Worm (Caenorhabditis elegans): ENCODE data around the gene T07E3.2.
A peak's percentile ranks its signal among the peaks of the same experiment; 100 is the strongest.

T07E3.2 gene

DNA sequence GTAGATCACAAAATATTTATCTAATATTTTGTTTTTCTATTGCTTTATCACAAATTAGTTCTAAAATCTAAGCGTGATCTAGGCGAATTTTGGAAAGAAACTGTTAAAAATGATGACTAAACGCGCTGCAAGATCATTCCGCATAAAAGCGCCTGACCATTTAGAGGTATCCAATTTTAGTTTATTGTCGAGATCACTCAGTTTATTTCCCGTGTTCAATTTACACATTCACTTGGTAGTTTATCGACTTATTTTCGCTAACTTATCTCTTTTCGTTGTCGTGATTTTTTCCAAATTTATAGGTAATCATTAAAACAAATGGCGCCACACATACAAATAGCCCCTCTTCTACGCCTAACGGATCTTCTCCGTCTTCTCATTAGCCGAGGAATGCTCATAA is at the start of gene T07E3.2:
Gene T07E3.2, plus strand, starts transcription at position 301 of the 400 bp plus-strand sequence.
- no peak for TF ChIP-seq tra-4 (tag; optimal IDR thresholded peaks at IDR 0.05)
- TF ChIP-seq ceh-36 (tag; optimal IDR thresholded peaks at IDR 0.05), result no peak
- no peak for TF ChIP-seq pes-1 (GFP tag; IDR thresholded peaks at IDR 0.05)
- TF ChIP-seq B0310.2 (tag; optimal IDR thresholded peaks at IDR 0.05), result no peak
- no peak for TF ChIP-seq sea-1 (GFP tag; conservative IDR thresholded peaks at IDR 0.05)
- TF ChIP-seq F13C5.2 (tag; optimal IDR thresholded peaks at IDR 0.05), result no peak
- no peak for TF ChIP-seq hmg-4 (GFP tag; optimal IDR thresholded peaks at IDR 0.05)
- no peak for TF ChIP-seq ama-1 (optimal IDR thresholded peaks at IDR 0.05)
- no peak for TF ChIP-seq ceh-13 (GFP tag; optimal IDR thresholded peaks at IDR 0.05)
- TF ChIP-seq hmbx-1 (tag; optimal IDR thresholded peaks at IDR 0.05), result no peak
- no peak for TF ChIP-seq scrt-1 (GFP tag; IDR thresholded peaks at IDR 0.05)
- TF ChIP-seq tbx-11 (GFP tag; IDR thresholded peaks at IDR 0.05), result no peak
- no peak for TF ChIP-seq aly-1 (tag; optimal IDR thresholded peaks at IDR 0.05)
- TF ChIP-seq flt-1 (GFP tag; IDR thresholded peaks at IDR 0.05), result no peak
- TF ChIP-seq tbx-37 (GFP tag; conservative IDR thresholded peaks at IDR 0.05), result no peak
- no peak for TF ChIP-seq hnd-1 (tag; optimal IDR thresholded peaks at IDR 0.05)
- no peak for TF ChIP-seq ets-7 (tag; optimal IDR thresholded peaks at IDR 0.05)

DNA sequence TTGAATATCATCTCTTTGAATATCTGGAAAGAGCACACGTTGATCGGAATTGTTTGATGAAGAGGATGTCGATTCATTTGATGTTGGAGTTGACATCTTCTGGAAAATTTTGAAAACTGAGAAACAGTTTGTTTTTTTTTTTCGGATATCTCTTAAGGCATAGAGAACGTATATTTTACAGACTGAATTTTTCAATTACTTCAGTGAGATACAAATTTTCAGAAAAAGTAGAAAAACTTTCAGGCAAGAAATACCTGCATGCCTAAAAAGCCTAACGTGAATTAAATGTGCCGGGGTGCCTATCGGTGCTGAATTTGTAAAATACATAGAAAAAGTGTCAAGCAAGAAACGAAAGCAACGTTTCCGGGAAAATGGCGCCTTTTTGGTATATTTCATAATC is 49.8 kb upstream of the T07E3.2 start, which contains the start of gene zak-1:
Gene zak-1, minus strand, starts transcription at position 101 of the 400 bp plus-strand sequence.
- no peak for TF ChIP-seq F13C5.2 (tag; optimal IDR thresholded peaks at IDR 0.05)
- TF ChIP-seq B0310.2 (tag; optimal IDR thresholded peaks at IDR 0.05), result no peak
- no peak for TF ChIP-seq tra-4 (tag; optimal IDR thresholded peaks at IDR 0.05)
- TF ChIP-seq tbx-11 (GFP tag; IDR thresholded peaks at IDR 0.05), result no peak
- no peak for TF ChIP-seq ceh-36 (tag; optimal IDR thresholded peaks at IDR 0.05)
- no peak for TF ChIP-seq sea-1 (GFP tag; conservative IDR thresholded peaks at IDR 0.05)

DNA sequence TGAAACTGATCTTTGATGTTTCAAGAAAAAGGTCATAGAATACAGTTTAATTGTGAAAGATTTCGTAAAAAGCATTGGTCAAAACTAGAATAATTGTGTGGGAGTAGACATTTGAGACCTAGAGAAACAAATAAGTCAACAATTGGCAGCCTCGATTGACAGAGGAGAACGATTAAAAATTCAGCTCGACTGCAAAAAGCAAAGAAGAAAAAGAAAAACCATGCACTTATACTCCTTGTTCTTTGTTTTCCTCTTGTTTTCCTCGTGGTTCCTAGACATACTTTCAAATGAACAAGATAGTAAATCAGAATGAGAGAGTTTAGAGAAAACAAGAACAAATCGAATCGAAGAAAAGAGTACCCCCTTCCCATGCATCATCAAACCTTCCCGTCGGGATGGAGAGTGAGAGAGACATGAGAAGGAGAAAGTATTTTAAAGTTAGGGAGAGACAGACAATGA is 49.1 kb upstream of the T07E3.2 start:
- TF ChIP-seq ama-1 (optimal IDR thresholded peaks at IDR 0.05) (no peak), pes-1 (GFP tag; IDR thresholded peaks at IDR 0.05) (no peak), tra-4 (tag; optimal IDR thresholded peaks at IDR 0.05) (no peak), ceh-13 (GFP tag; optimal IDR thresholded peaks at IDR 0.05) (no peak), flt-1 (GFP tag; IDR thresholded peaks at IDR 0.05) (no peak), ceh-36 (tag; optimal IDR thresholded peaks at IDR 0.05) (no peak), tbx-11 (GFP tag; IDR thresholded peaks at IDR 0.05) (no peak), F13C5.2 (tag; optimal IDR thresholded peaks at IDR 0.05) (no peak), hnd-1 (tag; optimal IDR thresholded peaks at IDR 0.05) (no peak)

DNA sequence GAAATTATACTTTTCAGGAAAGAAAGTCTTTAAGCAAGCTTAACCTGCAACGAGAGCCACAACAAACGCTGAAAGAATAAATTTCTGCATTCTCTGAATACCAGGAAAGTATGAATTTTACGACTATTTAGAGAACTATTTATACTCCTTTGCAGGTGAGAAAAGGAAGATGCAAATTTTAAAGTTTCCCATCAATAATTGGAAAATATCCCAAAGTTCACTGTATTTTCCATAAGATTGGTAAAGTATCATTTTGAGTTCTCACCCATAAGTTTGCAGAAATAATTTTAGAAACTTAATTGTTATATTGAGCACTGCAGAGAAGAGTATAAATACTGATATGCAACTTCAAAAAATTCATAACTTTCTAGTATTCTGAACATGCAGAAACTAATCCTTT is 47.0 kb upstream of the T07E3.2 start, which contains the start of gene clec-158:
Gene clec-158, minus strand, starts transcription at position 101 of the 400 bp plus-strand sequence.
- TF ChIP-seq hmg-4 (GFP tag; optimal IDR thresholded peaks at IDR 0.05) (no peak), F13C5.2 (tag; optimal IDR thresholded peaks at IDR 0.05) (no peak), B0310.2 (tag; optimal IDR thresholded peaks at IDR 0.05) (no peak), flt-1 (GFP tag; IDR thresholded peaks at IDR 0.05) (no peak), tra-4 (tag; optimal IDR thresholded peaks at IDR 0.05) (no peak), tbx-11 (GFP tag; IDR thresholded peaks at IDR 0.05) (no peak), pes-1 (GFP tag; IDR thresholded peaks at IDR 0.05) (no peak), ceh-36 (tag; optimal IDR thresholded peaks at IDR 0.05) (no peak)

DNA sequence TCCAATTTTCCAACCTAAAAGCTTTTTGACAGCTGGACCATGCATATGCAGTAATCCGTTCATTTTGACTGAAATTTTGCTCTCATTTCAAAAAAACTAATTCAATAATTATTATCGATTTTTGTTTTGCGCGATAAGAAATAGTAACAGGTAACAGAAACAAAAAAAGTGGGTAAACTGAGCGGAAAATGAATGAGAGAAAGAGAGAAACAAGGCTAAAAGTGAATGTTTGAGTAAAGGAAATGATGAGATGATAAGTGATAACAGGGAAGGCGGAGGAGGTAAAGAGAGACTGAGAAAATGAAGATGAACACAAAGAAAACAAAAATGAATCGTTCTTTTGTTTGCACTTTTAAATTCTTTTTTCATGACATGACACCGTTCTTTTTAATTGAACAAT is 42.6 kb upstream of the T07E3.2 start, which contains the start of gene sma-3:
Gene sma-3, minus strand, starts transcription at position 68 of the 400 bp plus-strand sequence.
- no peak for TF ChIP-seq tra-4 (tag; optimal IDR thresholded peaks at IDR 0.05)
- TF ChIP-seq F13C5.2 (tag; optimal IDR thresholded peaks at IDR 0.05), result no peak

DNA sequence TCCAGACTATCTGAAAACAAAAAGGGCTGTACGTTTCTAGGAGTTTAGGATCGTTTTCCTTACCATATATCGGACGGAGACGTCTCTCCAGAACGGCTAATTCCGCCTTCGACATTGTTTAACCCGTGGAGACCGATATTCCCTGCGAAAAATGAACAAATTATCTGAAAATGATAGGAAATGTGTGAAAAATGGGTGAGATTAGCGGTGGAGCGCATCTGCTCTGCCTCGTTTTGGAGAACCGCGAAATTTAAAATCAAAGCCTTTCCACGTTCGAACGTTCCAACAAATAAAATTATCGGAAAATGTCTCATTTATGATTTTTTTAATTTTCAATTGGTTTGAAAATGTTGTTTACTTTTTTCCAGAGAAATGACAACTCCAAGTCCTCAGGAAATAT is 37.2 kb upstream of the T07E3.2 start, which contains the start of the genes cra-1 and kbp-1:
Gene cra-1, minus strand, starts transcription at position 193 of the 400 bp plus-strand sequence.
Gene kbp-1, plus strand, starts transcription at position 366 of the 400 bp plus-strand sequence.
- TF ChIP-seq F13C5.2 (tag; optimal IDR thresholded peaks at IDR 0.05) (peak; percentile 20), ets-7 (tag; optimal IDR thresholded peaks at IDR 0.05) (no peak)

DNA sequence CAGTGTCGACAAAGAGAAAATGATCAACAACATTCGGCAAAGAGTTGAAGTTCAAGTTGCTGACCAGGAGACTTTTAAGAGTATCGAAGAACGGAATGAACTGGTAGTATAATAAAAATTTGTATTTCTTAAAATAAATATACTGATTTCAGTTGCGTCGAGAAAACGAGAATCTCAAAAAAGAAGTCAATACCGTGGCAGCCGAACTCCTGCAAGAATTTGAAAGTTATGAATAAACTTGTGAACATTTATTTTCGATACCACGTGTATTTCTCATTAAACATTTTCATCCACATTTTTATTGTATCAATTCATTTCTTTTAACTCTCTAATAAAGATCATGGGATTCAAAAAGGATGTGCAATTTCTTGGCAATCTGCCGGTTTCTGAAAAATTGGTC is 36.5 kb upstream of the T07E3.2 start, which contains the start of gene K04C2.8:
Gene K04C2.8, plus strand, starts transcription at position 301 of the 400 bp plus-strand sequence.
- no peak for TF ChIP-seq aly-1 (tag; optimal IDR thresholded peaks at IDR 0.05)
- no peak for TF ChIP-seq flt-1 (GFP tag; IDR thresholded peaks at IDR 0.05)
- TF ChIP-seq B0310.2 (tag; optimal IDR thresholded peaks at IDR 0.05), result no peak
- no peak for TF ChIP-seq hmbx-1 (tag; optimal IDR thresholded peaks at IDR 0.05)
- no peak for TF ChIP-seq tra-4 (tag; optimal IDR thresholded peaks at IDR 0.05)
- TF ChIP-seq tbx-37 (GFP tag; conservative IDR thresholded peaks at IDR 0.05), result no peak
- no peak for TF ChIP-seq hnd-1 (tag; optimal IDR thresholded peaks at IDR 0.05)
- TF ChIP-seq F13C5.2 (tag; optimal IDR thresholded peaks at IDR 0.05), result no peak
- TF ChIP-seq ama-1 (optimal IDR thresholded peaks at IDR 0.05), result no peak
- no peak for TF ChIP-seq ceh-36 (tag; optimal IDR thresholded peaks at IDR 0.05)
- no peak for TF ChIP-seq hmg-4 (GFP tag; optimal IDR thresholded peaks at IDR 0.05)
- no peak for TF ChIP-seq tbx-11 (GFP tag; IDR thresholded peaks at IDR 0.05)
- no peak for TF ChIP-seq sea-1 (GFP tag; conservative IDR thresholded peaks at IDR 0.05)
- no peak for TF ChIP-seq scrt-1 (GFP tag; IDR thresholded peaks at IDR 0.05)
- no peak for TF ChIP-seq pes-1 (GFP tag; IDR thresholded peaks at IDR 0.05)

DNA sequence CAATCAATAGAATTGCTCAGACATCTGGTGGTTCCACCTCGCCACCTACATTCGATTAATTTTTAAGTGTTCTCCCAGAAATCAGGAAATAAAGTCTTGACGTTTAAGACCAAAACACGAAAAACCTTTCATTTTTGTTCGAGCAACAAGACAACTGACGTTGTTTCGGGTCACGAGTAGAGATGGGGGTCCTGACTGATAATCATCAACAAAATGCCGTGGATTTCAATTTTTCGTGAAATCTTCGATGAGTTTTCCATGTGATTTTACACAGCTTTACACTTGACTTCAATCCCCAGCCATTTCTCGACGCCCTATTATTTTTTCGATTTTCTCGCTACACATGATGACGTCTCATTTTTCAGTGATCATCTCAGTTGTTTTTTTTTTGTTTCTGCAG is 35.4 kb upstream of the T07E3.2 start:
- TF ChIP-seq ama-1 (optimal IDR thresholded peaks at IDR 0.05) (no peak), hnd-1 (tag; optimal IDR thresholded peaks at IDR 0.05) (no peak), hmbx-1 (tag; optimal IDR thresholded peaks at IDR 0.05) (no peak), scrt-1 (GFP tag; IDR thresholded peaks at IDR 0.05) (no peak), pes-1 (GFP tag; IDR thresholded peaks at IDR 0.05) (no peak), ceh-36 (tag; optimal IDR thresholded peaks at IDR 0.05) (no peak), ets-7 (tag; optimal IDR thresholded peaks at IDR 0.05) (no peak), F13C5.2 (tag; optimal IDR thresholded peaks at IDR 0.05) (no peak), tra-4 (tag; optimal IDR thresholded peaks at IDR 0.05) (no peak), sea-1 (GFP tag; conservative IDR thresholded peaks at IDR 0.05) (no peak)
